Worm (Caenorhabditis elegans) whole organism, L2 larva: ENCODE data around the gene Y39A1A.24.

Experiments used
- ZK546.5 ChIP-seq: sonication (generic microtip); optimal IDR thresholded peaks from 2 replicates; lab custom pipeline; 2017; ENCODE audit warnings: missing biosample characterization, missing genetic modification characterization
- alr-1 ChIP-seq: fragments of 150-350 bp; optimal IDR thresholded peaks from 2 replicates; lab custom pipeline; 2014; ENCODE audit warnings: missing biosample characterization, missing genetic modification characterization
- lin-13 ChIP-seq: fragments of 150-350 bp; optimal IDR thresholded peaks from 2 replicates; lab custom pipeline; 2014; ENCODE audit warnings: missing biosample characterization, missing genetic modification reagents, missing genetic modification characterization

ce11 chrIII:10637933-10638332 lies 25.5 kb downstream of the Y39A1A.24 start:
- no peak for TF ChIP-seq ZK546.5 (tag; lab: Kevin White, UChicago)
- TF ChIP-seq alr-1 (tag; lab: Kevin White, UChicago): no peak
- no peak for TF ChIP-seq lin-13
